Worm (Caenorhabditis elegans) whole organism, L2 larva: ENCODE data around the gene F31D4.5.

Experiments
- C34F6.9 ChIP-seq: fragments of 150-350 bp; optimal IDR thresholded peaks from 2 replicates; lab custom pipeline; 2014; ENCODE audit warnings: missing biosample characterization, missing genetic modification characterization
- F13H6.1 ChIP-seq: sonication (generic microtip); optimal IDR thresholded peaks from 2 replicates; lab custom pipeline; 2016; ENCODE audit warnings: missing genetic modification characterization, missing compliant biosample characterization
- R02D3.7 ChIP-seq: fragments of 150-350 bp; optimal IDR thresholded peaks from 2 replicates; lab custom pipeline; 2014; ENCODE audit warnings: missing biosample characterization, missing genetic modification characterization
- Y55F3AM.14 ChIP-seq: fragments of 200-800 bp; sonication (Bioruptor generic); optimal IDR thresholded peaks from 2 replicates; lab custom pipeline; 2018; ENCODE audit warnings: mild to moderate bottlenecking, missing genetic modification characterization, missing compliant biosample characterization
- ZK546.5 ChIP-seq: sonication (generic microtip); optimal IDR thresholded peaks from 2 replicates; lab custom pipeline; 2017; ENCODE audit warnings: missing biosample characterization, missing genetic modification characterization
- alr-1 ChIP-seq: fragments of 150-350 bp; optimal IDR thresholded peaks from 2 replicates; lab custom pipeline; 2014; ENCODE audit warnings: missing biosample characterization, missing genetic modification characterization
- aly-2 ChIP-seq: fragments of 150-350 bp; optimal IDR thresholded peaks from 2 replicates; lab custom pipeline; 2014; ENCODE audit warnings: missing biosample characterization, missing genetic modification characterization
- ama-1 ChIP-seq: fragments of 150-350 bp; optimal IDR thresholded peaks from 2 replicates; lab custom pipeline; 2018; ENCODE audit warnings: inconsistent platforms
- blmp-1 ChIP-seq: sonication (generic microtip); optimal IDR thresholded peaks from 2 replicates; lab custom pipeline; 2017; ENCODE audit warnings: missing genetic modification characterization, mild to moderate bottlenecking, missing compliant biosample characterization, antibody characterized with exemption, moderate library complexity; ENCODE audit not compliant: insufficient read depth
- ceh-16 ChIP-seq: fragments of 150-350 bp; optimal IDR thresholded peaks from 2 replicates; lab custom pipeline; 2014; ENCODE audit warnings: missing biosample characterization, missing genetic modification characterization
- ceh-82 ChIP-seq: fragments of 150-350 bp; optimal IDR thresholded peaks from 2 replicates; lab custom pipeline; 2014; ENCODE audit warnings: missing biosample characterization, missing genetic modification characterization
- crh-2 ChIP-seq: sonication (generic microtip); optimal IDR thresholded peaks from 2 replicates; lab custom pipeline; 2017; ENCODE audit warnings: missing biosample characterization, missing genetic modification characterization
- dmd-4 ChIP-seq: sonication (generic microtip); optimal IDR thresholded peaks from 2 replicates; lab custom pipeline; 2017; ENCODE audit warnings: missing biosample characterization, missing genetic modification characterization
- egl-27 ChIP-seq: sonication (generic microtip); optimal IDR thresholded peaks from 3 replicates; lab custom pipeline; 2017; ENCODE audit warnings: missing biosample characterization, missing genetic modification reagents, missing genetic modification characterization
- elt-3 ChIP-seq: sonication (generic microtip); optimal IDR thresholded peaks from 2 replicates; lab custom pipeline; 2017; ENCODE audit warnings: missing biosample characterization, missing genetic modification characterization
- fos-1 ChIP-seq: fragments of 150-350 bp; optimal IDR thresholded peaks from 2 replicates; lab custom pipeline; 2014; ENCODE audit warnings: missing biosample characterization, missing genetic modification characterization
- gmeb-1 ChIP-seq: fragments of 150-350 bp; optimal IDR thresholded peaks from 2 replicates; lab custom pipeline; 2014; ENCODE audit warnings: missing biosample characterization, missing genetic modification characterization
- lin-11 ChIP-seq: fragments of 150-350 bp; sonication (generic microtip); optimal IDR thresholded peaks from 2 replicates; lab custom pipeline; 2014; ENCODE audit warnings: missing biosample characterization, missing genetic modification characterization, inconsistent platforms, mixed read lengths
- lin-13 ChIP-seq: fragments of 150-350 bp; optimal IDR thresholded peaks from 2 replicates; lab custom pipeline; 2014; ENCODE audit warnings: missing biosample characterization, missing genetic modification reagents, missing genetic modification characterization
- lsy-2 ChIP-seq, 2 experiments: fragments of 150-350 bp in 1 of 2; sonication (generic microtip) in 1 of 2; optimal IDR thresholded peaks; 2 replicates each; lab custom pipeline; 2014 to 2017; ENCODE audit warnings: missing biosample characterization in 2 of 2, missing genetic modification characterization in 2 of 2
- mab-5 ChIP-seq: fragments of 150-350 bp; optimal IDR thresholded peaks from 2 replicates; lab custom pipeline; 2014; ENCODE audit warnings: missing biosample characterization, missing genetic modification characterization
- mdl-1 ChIP-seq, 2 experiments: fragments of 150-350 bp in 1 of 2; sonication (generic microtip) in 1 of 2; optimal IDR thresholded peaks; 2 replicates each; lab custom pipeline; 2017; ENCODE audit warnings: missing biosample characterization in 2 of 2, missing genetic modification characterization in 2 of 2
- nhr-10 ChIP-seq: sonication (generic microtip); optimal IDR thresholded peaks from 2 replicates; lab custom pipeline; 2017; ENCODE audit warnings: missing biosample characterization, missing genetic modification characterization
- nhr-11 ChIP-seq: fragments of 150-350 bp; optimal IDR thresholded peaks from 2 replicates; lab custom pipeline; 2014; ENCODE audit warnings: missing biosample characterization, missing genetic modification characterization
- nhr-12 ChIP-seq: fragments of 150-350 bp; optimal IDR thresholded peaks from 2 replicates; lab custom pipeline; 2014; ENCODE audit warnings: missing biosample characterization, missing genetic modification characterization
- nhr-129 ChIP-seq: fragments of 150-350 bp; optimal IDR thresholded peaks from 2 replicates; lab custom pipeline; 2014; ENCODE audit warnings: missing biosample characterization, missing genetic modification characterization
- nhr-21 ChIP-seq: fragments of 150-350 bp; optimal IDR thresholded peaks from 2 replicates; lab custom pipeline; 2014; ENCODE audit warnings: missing biosample characterization, missing genetic modification characterization
- nhr-23 ChIP-seq: fragments of 150-350 bp; optimal IDR thresholded peaks from 2 replicates; lab custom pipeline; 2014; ENCODE audit warnings: missing biosample characterization, missing genetic modification reagents, missing genetic modification characterization
- nhr-237 ChIP-seq: fragments of 150-350 bp; optimal IDR thresholded peaks from 2 replicates; lab custom pipeline; 2014; ENCODE audit warnings: missing biosample characterization, missing genetic modification characterization
- nhr-6 ChIP-seq: fragments of 150-350 bp; optimal IDR thresholded peaks from 2 replicates; lab custom pipeline; 2014; ENCODE audit warnings: missing biosample characterization, missing genetic modification characterization
- nhr-77 ChIP-seq: fragments of 150-350 bp; optimal IDR thresholded peaks from 2 replicates; lab custom pipeline; 2014; ENCODE audit warnings: missing biosample characterization, missing genetic modification characterization
- peb-1 ChIP-seq: fragments of 150-350 bp; optimal IDR thresholded peaks from 2 replicates; lab custom pipeline; 2014; ENCODE audit warnings: missing biosample characterization, missing genetic modification characterization
- sem-4 ChIP-seq: fragments of 150-350 bp; optimal IDR thresholded peaks from 2 replicates; lab custom pipeline; 2014; ENCODE audit warnings: missing biosample characterization, missing genetic modification reagents, missing genetic modification characterization
- skn-1 ChIP-seq: sonication (generic microtip); optimal IDR thresholded peaks from 2 replicates; lab custom pipeline; 2017; ENCODE audit warnings: missing biosample characterization, missing genetic modification characterization
- sma-3 ChIP-seq: sonication (generic microtip); optimal IDR thresholded peaks from 2 replicates; lab custom pipeline; 2016; ENCODE audit warnings: missing genetic modification reagents, missing genetic modification characterization, missing compliant biosample characterization
- sma-9 ChIP-seq, 2 experiments: fragments of 150-350 bp in 1 of 2; sonication (generic microtip) in 1 of 2; optimal IDR thresholded peaks; 2 replicates each; lab custom pipeline; 2014 to 2016; ENCODE audit warnings: missing genetic modification characterization in 2 of 2, mild to moderate bottlenecking in 1 of 2, missing biosample characterization in 1 of 2, missing compliant biosample characterization in 1 of 2, missing genetic modification reagents in 1 of 2, moderate library complexity in 1 of 2
- unc-39 ChIP-seq: fragments of 150-350 bp; optimal IDR thresholded peaks from 2 replicates; lab custom pipeline; 2014; ENCODE audit warnings: missing biosample characterization, missing genetic modification characterization
- unc-55 ChIP-seq: fragments of 150-350 bp; sonication (generic microtip); optimal IDR thresholded peaks from 3 replicates; lab custom pipeline; 2014; ENCODE audit warnings: missing biosample characterization, missing genetic modification reagents, missing genetic modification characterization
- unc-62 ChIP-seq: fragments of 150-350 bp; optimal IDR thresholded peaks from 2 replicates; lab custom pipeline; 2014; ENCODE audit warnings: missing biosample characterization, missing genetic modification reagents, missing genetic modification characterization
- zag-1 ChIP-seq: fragments of 150-350 bp; optimal IDR thresholded peaks from 2 replicates; lab custom pipeline; 2014; ENCODE audit warnings: missing biosample characterization, missing genetic modification characterization
- ztf-1 ChIP-seq: fragments of 200-800 bp; sonication (Bioruptor generic); conservative IDR thresholded peaks from 2 replicates; pipeline ENCODE4 v1.3.6; 2022; ENCODE audit warnings: missing genetic modification characterization, missing compliant biosample characterization
- ztf-11 ChIP-seq: sonication (generic microtip); optimal IDR thresholded peaks from 2 replicates; lab custom pipeline; 2017; ENCODE audit warnings: missing biosample characterization, missing genetic modification characterization
- ztf-4 ChIP-seq: fragments of 150-350 bp; optimal IDR thresholded peaks from 2 replicates; lab custom pipeline; 2014; ENCODE audit warnings: missing biosample characterization, missing genetic modification characterization

Gene F31D4.5

ce11 chrV:20828820-20829219, 25.1 kb upstream of the F31D4.5 start, which contains the start of gene sbt-1:
TSS of gene sbt-1 (minus strand) at chrV:20828881.
- TF ChIP-seq gmeb-1 (tag; lab: Kevin White, UChicago) = no peak
- TF ChIP-seq fos-1 (tag; lab: Kevin White, UChicago) = peak; percentile 3
- TF ChIP-seq ceh-82 (tag; lab: Kevin White, UChicago) = peak; percentile 44
- TF ChIP-seq dmd-4 = no peak
- no peak for TF ChIP-seq skn-1 (tag; lab: Kevin White, UChicago)
- peak; percentile 30 for TF ChIP-seq sem-4 (tag; lab: Kevin White, UChicago)
- peak; percentile 45 for TF ChIP-seq Y55F3AM.14 (GFP tag; lab: Kevin White, UChicago)
- no peak for TF ChIP-seq nhr-21 (tag; lab: Kevin White, UChicago)
- TF ChIP-seq nhr-11 (tag; lab: Kevin White, UChicago) = no peak
- TF ChIP-seq ztf-4 = no peak
- TF ChIP-seq lin-11 (tag; lab: Kevin White, UChicago) = peak; percentile 83
- peak; percentile 93 for TF ChIP-seq C34F6.9 (tag; lab: Kevin White, UChicago)
- no peak for TF ChIP-seq aly-2
- peak; percentile 74 for TF ChIP-seq crh-2 (tag; lab: Kevin White, UChicago)
- TF ChIP-seq ZK546.5 (tag; lab: Kevin White, UChicago) = no peak
- no peak for TF ChIP-seq nhr-237 (tag; lab: Kevin White, UChicago)
- TF ChIP-seq nhr-77 (tag; lab: Kevin White, UChicago) = no peak
- TF ChIP-seq sma-9 (GFP tag; optimal IDR thresholded peaks at IDR 0.05; lab: Kevin White, UChicago) = no peak
- TF ChIP-seq sma-9 (tag; optimal IDR thresholded peaks at IDR 0.05; lab: Kevin White, UChicago) = no peak
- TF ChIP-seq blmp-1 (tag; lab: Kevin White, UChicago) = no peak
- TF ChIP-seq nhr-129 = peak; percentile 82
- TF ChIP-seq ama-1 (lab: Kevin White, UChicago) = no peak
- TF ChIP-seq nhr-10 = no peak
- no peak for TF ChIP-seq ztf-11 (tag; lab: Kevin White, UChicago)
- TF ChIP-seq nhr-23 = no peak
- no peak for TF ChIP-seq elt-3 (tag; lab: Kevin White, UChicago)
- peak; percentile 40 to 77 for TF ChIP-seq lsy-2 (tag; optimal IDR thresholded peaks at IDR 0.05; lab: Kevin White, UChicago)
- TF ChIP-seq mab-5 (tag; lab: Kevin White, UChicago) = no peak
- no peak for TF ChIP-seq alr-1 (tag; lab: Kevin White, UChicago)
- TF ChIP-seq lin-13 (GFP tag; lab: Kevin White, UChicago) = peak; percentile 55
- peak in 1 of 2 experiments; percentile 69 for TF ChIP-seq mdl-1 (tag; optimal IDR thresholded peaks at IDR 0.05; lab: Kevin White, UChicago)
- peak; percentile 78 for TF ChIP-seq nhr-6 (tag; lab: Kevin White, UChicago)
- peak; percentile 56 for TF ChIP-seq zag-1 (tag; lab: Kevin White, UChicago)
- no peak for TF ChIP-seq nhr-12
- TF ChIP-seq ceh-16 = no peak
- no peak for TF ChIP-seq peb-1 (tag; lab: Kevin White, UChicago)
- no peak for TF ChIP-seq unc-62 (GFP tag; lab: Kevin White, UChicago)
- peak; percentile 98 for TF ChIP-seq unc-55
- TF ChIP-seq unc-39 (tag; lab: Kevin White, UChicago) = no peak
- TF ChIP-seq R02D3.7 (tag; lab: Kevin White, UChicago) = no peak
- TF ChIP-seq F13H6.1 = peak; percentile 26
- peak; percentile 43 for TF ChIP-seq egl-27
- TF ChIP-seq sma-3 (GFP tag; lab: Kevin White, UChicago) = no peak
- TF ChIP-seq ztf-1 (GFP tag; lab: Robert Waterston, UW) = no peak

DNA sequence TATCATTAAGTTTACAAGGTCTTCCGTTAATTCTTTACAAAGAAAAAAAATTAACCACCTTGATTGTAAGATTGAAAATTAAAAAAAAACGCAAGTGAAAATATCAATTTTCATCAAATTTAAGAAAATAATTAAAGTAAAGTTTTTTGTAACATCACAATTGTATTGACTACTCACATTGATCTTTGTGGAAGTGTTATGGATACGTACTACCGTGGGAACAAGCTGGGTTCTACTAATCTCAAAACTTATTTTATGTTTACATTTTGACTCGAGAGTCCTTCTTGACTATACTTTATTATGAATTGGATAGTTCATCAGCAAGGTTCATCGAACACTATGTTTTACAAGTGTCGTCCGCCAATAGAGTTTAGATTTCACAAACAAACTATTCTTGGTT, 24.4 kb upstream of the F31D4.5 start, which contains the start of gene num-1:
Gene num-1 (plus strand): TSS at position 301 of the 400 bp plus-strand sequence.
- no peak for TF ChIP-seq zag-1 (tag; lab: Kevin White, UChicago)
- TF ChIP-seq blmp-1 (tag; lab: Kevin White, UChicago) = no peak
- no peak for TF ChIP-seq ztf-4
- TF ChIP-seq sem-4 (tag; lab: Kevin White, UChicago) = no peak
- TF ChIP-seq gmeb-1 (tag; lab: Kevin White, UChicago) = no peak
- TF ChIP-seq unc-55 = no peak
- no peak for TF ChIP-seq egl-27
- no peak for TF ChIP-seq ztf-1 (GFP tag; lab: Robert Waterston, UW)
- no peak for TF ChIP-seq skn-1 (tag; lab: Kevin White, UChicago)
- TF ChIP-seq aly-2 = no peak
- TF ChIP-seq ZK546.5 (tag; lab: Kevin White, UChicago) = no peak
- TF ChIP-seq, all 48 proteins: peak for 0
